Fruit fly (Drosophila melanogaster) whole organism, embryonic: ENCODE data around the gene tomb.

Experiments used
- Blimp-1 ChIP-seq: fragments of 200-800 bp; sonication (Bioruptor generic); optimal IDR thresholded peaks from 3 replicates; lab custom pipeline; 2018; ENCODE audit warnings: missing biosample characterization, missing genetic modification characterization, mild to moderate bottlenecking, moderate library complexity, missing genetic modification reagents
- CG10209 ChIP-seq: fragments of 200-800 bp; sonication (Bioruptor generic); optimal IDR thresholded peaks from 3 replicates; lab custom pipeline; 2017; ENCODE audit warnings: missing biosample characterization, mild to moderate bottlenecking, missing genetic modification characterization, missing genetic modification reagents
- CG10543 ChIP-seq: fragments of 200-800 bp; sonication (Bioruptor generic); optimal IDR thresholded peaks from 3 replicates; lab custom pipeline; 2017; ENCODE audit warnings: missing biosample characterization, mild to moderate bottlenecking, missing genetic modification characterization, moderate library complexity
- CG14441 ChIP-seq: fragments of 200-800 bp; sonication (Bioruptor generic); IDR thresholded peaks from 2 replicates; pipeline ENCODE4 v1.3.6; 2022; ENCODE audit warnings: missing biosample characterization, missing genetic modification characterization
- CG14965 ChIP-seq: fragments of 200-800 bp; sonication (Bioruptor generic); optimal IDR thresholded peaks from 2 replicates; lab custom pipeline; 2016; ENCODE audit warnings: missing biosample characterization, missing genetic modification characterization, borderline replicate concordance
- CG1832 ChIP-seq: fragments of 200-800 bp; sonication (Bioruptor generic); optimal IDR thresholded peaks from 2 replicates; lab custom pipeline; 2017; ENCODE audit warnings: missing biosample characterization, mild to moderate bottlenecking, missing genetic modification characterization, inconsistent platforms
- CG18599 ChIP-seq: fragments of 200-800 bp; sonication (Bioruptor generic); optimal IDR thresholded peaks from 3 replicates; lab custom pipeline; 2017; ENCODE audit warnings: missing biosample characterization, missing genetic modification characterization, mild to moderate bottlenecking, moderate library complexity, missing genetic modification reagents
- CG18764 ChIP-seq: fragments of 200-800 bp; sonication (Bioruptor generic); optimal IDR thresholded peaks from 3 replicates; lab custom pipeline; 2016; ENCODE audit warnings: missing biosample characterization, missing genetic modification characterization
- CG2199 ChIP-seq: fragments of 200-800 bp; sonication (Bioruptor generic); IDR thresholded peaks from 3 replicates; pipeline ENCODE4 v1.3.6; 2022; ENCODE audit warnings: missing biosample characterization, missing genetic modification characterization
- CG2678 ChIP-seq: fragments of 200-800 bp; sonication (Bioruptor generic); optimal IDR thresholded peaks from 3 replicates; lab custom pipeline; 2019; ENCODE audit warnings: missing biosample characterization, mild to moderate bottlenecking, missing genetic modification characterization, moderate library complexity
- CG31441 ChIP-seq: fragments of 200-800 bp; sonication (Bioruptor generic); IDR thresholded peaks from 2 replicates; pipeline ENCODE4 v1.3.6; 2022; ENCODE audit warnings: missing biosample characterization, missing genetic modification characterization
- CG34376 ChIP-seq: fragments of 200-800 bp; sonication (Bioruptor generic); optimal IDR thresholded peaks from 2 replicates; lab custom pipeline; 2018; ENCODE audit warnings: missing biosample characterization, mild to moderate bottlenecking, missing genetic modification characterization
- CG6683 ChIP-seq: fragments of 200-800 bp; sonication (Bioruptor generic); optimal IDR thresholded peaks from 2 replicates; lab custom pipeline; 2017; ENCODE audit warnings: missing biosample characterization, mild to moderate bottlenecking, missing genetic modification characterization, missing genetic modification reagents
- CG7928 ChIP-seq: fragments of 200-800 bp; sonication (Bioruptor generic); optimal IDR thresholded peaks from 2 replicates; lab custom pipeline; 2017; ENCODE audit warnings: missing biosample characterization, mild to moderate bottlenecking, missing genetic modification characterization
- CG7963 ChIP-seq: fragments of 200-800 bp; sonication (Bioruptor generic); IDR thresholded peaks from 3 replicates; pipeline ENCODE4 v1.3.6; 2022; ENCODE audit warnings: missing biosample characterization, missing genetic modification characterization; ENCODE audit not compliant: partially characterized antibody
- CG8478 ChIP-seq: fragments of >200 bp; optimal IDR thresholded peaks from 2 replicates; lab custom pipeline; 2018
- D ChIP-seq, 2 experiments: fragments of 200-800 bp in 1 of 2; fragments of >200 bp in 1 of 2; sonication (Bioruptor generic) in 1 of 2; optimal IDR thresholded peaks; 2 replicates in 1 of 2; 3 replicates in 1 of 2; lab custom pipeline; 2017; ENCODE audit warnings: mild to moderate bottlenecking in 1 of 2, missing biosample characterization in 1 of 2, missing genetic modification characterization in 1 of 2, missing genetic modification reagents in 1 of 2
- E2f2 ChIP-seq: fragments of 200-800 bp; sonication (Bioruptor generic); IDR thresholded peaks from 2 replicates; pipeline ENCODE4 v1.3.6; 2022; ENCODE audit warnings: missing biosample characterization, missing genetic modification characterization
- GATAe ChIP-seq: fragments of 200-800 bp; sonication (Bioruptor generic); conservative IDR thresholded peaks from 2 replicates; pipeline ENCODE4 v1.3.6; 2022; ENCODE audit warnings: missing biosample characterization, missing genetic modification characterization
- HHEX ChIP-seq: fragments of 200-800 bp; sonication (Bioruptor generic); optimal IDR thresholded peaks from 3 replicates; lab custom pipeline; 2017; ENCODE audit warnings: missing biosample characterization, mild to moderate bottlenecking, missing genetic modification characterization, missing genetic modification reagents
- Hand ChIP-seq: fragments of 200-800 bp; sonication (Bioruptor generic); optimal IDR thresholded peaks from 2 replicates; lab custom pipeline; 2017; ENCODE audit warnings: mild to moderate bottlenecking, missing biosample characterization, missing genetic modification reagents, missing genetic modification characterization
- Hsf ChIP-seq: fragments of 200-800 bp; sonication (Bioruptor generic); optimal IDR thresholded peaks from 3 replicates; lab custom pipeline; 2016; ENCODE audit warnings: missing biosample characterization, missing genetic modification characterization
- Lpt ChIP-seq: fragments of >200 bp; optimal IDR thresholded peaks from 2 replicates; lab custom pipeline; 2018; ENCODE audit warnings: missing biosample characterization, missing genetic modification characterization
- Myb ChIP-seq: fragments of 200-800 bp; sonication (Bioruptor generic); optimal IDR thresholded peaks from 2 replicates; lab custom pipeline; 2016; ENCODE audit warnings: missing biosample characterization, missing genetic modification characterization
- NC2β ChIP-seq: fragments of 200-800 bp; sonication (Bioruptor generic); optimal IDR thresholded peaks from 2 replicates; lab custom pipeline; 2016; ENCODE audit warnings: missing biosample characterization, missing genetic modification characterization
- Oli ChIP-seq: fragments of 200-800 bp; sonication (Bioruptor generic); optimal IDR thresholded peaks from 2 replicates; lab custom pipeline; 2018; ENCODE audit warnings: missing biosample characterization, mild to moderate bottlenecking, missing genetic modification characterization, moderate library complexity
- Six4 ChIP-seq: fragments of 200-800 bp; sonication (Bioruptor generic); optimal IDR thresholded peaks from 2 replicates; lab custom pipeline; 2016; ENCODE audit warnings: missing biosample characterization, missing genetic modification characterization
- Sry-β ChIP-seq: fragments of 200-800 bp; sonication (Bioruptor generic); optimal IDR thresholded peaks from 2 replicates; lab custom pipeline; 2018; ENCODE audit warnings: missing biosample characterization, mild to moderate bottlenecking, missing genetic modification characterization, moderate library complexity
- TFAM ChIP-seq: fragments of 200-800 bp; sonication (Bioruptor generic); optimal IDR thresholded peaks from 2 replicates; lab custom pipeline; 2017; ENCODE audit warnings: missing biosample characterization, missing genetic modification characterization, inconsistent platforms
- al ChIP-seq: fragments of 200-800 bp; sonication (Bioruptor generic); IDR thresholded peaks from 2 replicates; pipeline ENCODE4 v1.3.6; 2022; ENCODE audit warnings: missing biosample characterization, missing genetic modification characterization
- aop ChIP-seq: fragments of 200-800 bp; sonication (Bioruptor generic); IDR thresholded peaks from 2 replicates; pipeline ENCODE4 v1.3.6; 2022; ENCODE audit warnings: missing biosample characterization, missing genetic modification characterization
- bab2 ChIP-seq: fragments of 200-800 bp; sonication (Bioruptor generic); optimal IDR thresholded peaks from 2 replicates; lab custom pipeline; 2016; ENCODE audit warnings: missing biosample characterization, missing genetic modification characterization
- cg ChIP-seq: fragments of 200-800 bp; sonication (Bioruptor generic); optimal IDR thresholded peaks from 3 replicates; lab custom pipeline; 2019; ENCODE audit warnings: missing biosample characterization, mild to moderate bottlenecking, missing genetic modification characterization, moderate library complexity
- dmrt99B ChIP-seq: fragments of 200-800 bp; sonication (Bioruptor generic); optimal IDR thresholded peaks from 2 replicates; lab custom pipeline; 2018; ENCODE audit warnings: missing biosample characterization, mild to moderate bottlenecking, missing genetic modification characterization, moderate library complexity
- dpn ChIP-seq, 2 experiments: fragments of 200-800 bp; sonication (Bioruptor generic); optimal IDR thresholded peaks; 3 replicates each; lab custom pipeline; 2016; ENCODE audit warnings: missing biosample characterization in 2 of 2, missing genetic modification characterization in 2 of 2
- gcm2 ChIP-seq: fragments of 200-800 bp; sonication (Bioruptor generic); optimal IDR thresholded peaks from 2 replicates; lab custom pipeline; 2016; ENCODE audit warnings: missing biosample characterization, missing genetic modification characterization
- gem ChIP-seq: fragments of 200-800 bp; sonication (Bioruptor generic); optimal IDR thresholded peaks from 2 replicates; lab custom pipeline; 2019; ENCODE audit warnings: missing biosample characterization, mild to moderate bottlenecking, missing genetic modification characterization, moderate library complexity
- ken ChIP-seq: fragments of 200-800 bp; sonication (Bioruptor generic); IDR thresholded peaks from 3 replicates; pipeline ENCODE4 v1.3.6; 2022; ENCODE audit warnings: missing biosample characterization, missing genetic modification characterization
- oc ChIP-seq: fragments of 200-800 bp; sonication (Bioruptor generic); optimal IDR thresholded peaks from 2 replicates; lab custom pipeline; 2018; ENCODE audit warnings: missing biosample characterization, mild to moderate bottlenecking, missing genetic modification characterization, moderate library complexity
- odd ChIP-seq: fragments of 200-800 bp; sonication (Bioruptor generic); optimal IDR thresholded peaks from 2 replicates; lab custom pipeline; 2017; ENCODE audit warnings: missing biosample characterization, mild to moderate bottlenecking, missing genetic modification characterization
- peb ChIP-seq: fragments of 200-800 bp; sonication (Bioruptor generic); IDR thresholded peaks from 2 replicates; pipeline ENCODE4 v1.3.6; 2022; ENCODE audit warnings: missing biosample characterization, missing genetic modification characterization
- pho ChIP-seq: fragments of 200-800 bp; sonication (Bioruptor generic); optimal IDR thresholded peaks from 2 replicates; lab custom pipeline; 2016; ENCODE audit warnings: missing biosample characterization, missing genetic modification characterization
- phol ChIP-seq: fragments of 200-800 bp; sonication (Bioruptor generic); optimal IDR thresholded peaks from 3 replicates; lab custom pipeline; 2018; ENCODE audit warnings: missing biosample characterization, mild to moderate bottlenecking, missing genetic modification characterization, moderate library complexity
- ranshi ChIP-seq: fragments of 200-800 bp; sonication (Bioruptor generic); IDR thresholded peaks from 2 replicates; pipeline ENCODE4 v1.3.6; 2022; ENCODE audit warnings: missing biosample characterization, missing genetic modification characterization
- rib ChIP-seq: fragments of 200-800 bp; sonication (Bioruptor generic); IDR thresholded peaks from 2 replicates; pipeline ENCODE4 v1.3.6; 2022; ENCODE audit warnings: missing biosample characterization, missing genetic modification characterization
- scrt ChIP-seq: fragments of 200-800 bp; sonication (Bioruptor generic); optimal IDR thresholded peaks from 2 replicates; lab custom pipeline; 2018; ENCODE audit warnings: missing biosample characterization, mild to moderate bottlenecking, missing genetic modification characterization, moderate library complexity
- sim ChIP-seq: fragments of 200-800 bp; sonication (Bioruptor generic); IDR thresholded peaks from 2 replicates; pipeline ENCODE4 v1.3.6; 2022; ENCODE audit warnings: missing biosample characterization, missing genetic modification characterization
- toy ChIP-seq: fragments of 200-800 bp; sonication (Bioruptor generic); IDR thresholded peaks from 2 replicates; pipeline ENCODE4 v1.3.6; 2022; ENCODE audit warnings: missing biosample characterization, missing genetic modification characterization
- tx ChIP-seq: fragments of 200-800 bp; sonication (Bioruptor generic); optimal IDR thresholded peaks from 2 replicates; lab custom pipeline; 2016; ENCODE audit warnings: missing biosample characterization, missing genetic modification characterization
- unpg ChIP-seq: fragments of 200-800 bp; sonication (Bioruptor generic); optimal IDR thresholded peaks from 3 replicates; lab custom pipeline; 2018; ENCODE audit warnings: missing biosample characterization, mild to moderate bottlenecking, missing genetic modification characterization, moderate library complexity
- vnd ChIP-seq: fragments of 200-800 bp; sonication (Bioruptor generic); IDR thresholded peaks from 3 replicates; pipeline ENCODE4 v1.3.6; 2022; ENCODE audit warnings: missing biosample characterization, missing genetic modification characterization; ENCODE audit not compliant: partially characterized antibody

The tomb gene

DNA sequence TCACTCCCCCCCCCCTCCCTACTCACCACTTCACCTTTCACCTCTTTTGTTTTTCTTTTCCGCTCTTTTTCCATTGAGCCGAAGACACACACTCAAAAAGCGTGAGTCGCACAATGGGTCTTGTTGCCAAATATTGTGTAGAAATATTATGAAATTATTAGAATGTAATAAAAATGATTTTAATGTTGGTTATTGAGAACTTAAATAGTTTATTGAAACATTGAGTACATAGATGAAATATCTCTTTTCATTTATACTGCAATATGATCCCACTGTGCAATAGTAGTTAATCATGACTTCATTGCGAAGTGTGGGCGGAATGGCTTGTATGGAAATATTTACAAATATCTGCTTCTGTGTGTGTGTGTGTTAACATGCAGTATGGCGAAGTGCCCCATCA lies 30.5 kb upstream of the tomb start (continued):
- no peak for TF ChIP-seq aop (GFP tag; lab: Robert Waterston, UW)
- TF ChIP-seq CG18599 (GFP tag; lab: Kevin White, UChicago) = no peak
- no peak for TF ChIP-seq Lpt (GFP tag; lab: Kevin White, UChicago)
- TF ChIP-seq gem (tag; lab: Kevin White, UChicago) = peak; percentile 41
- no peak for TF ChIP-seq CG14965 (GFP tag; lab: Kevin White, UChicago)
- TF ChIP-seq unpg (GFP tag; lab: Kevin White, UChicago) = peak; percentile 30
- no peak for TF ChIP-seq CG10209 (GFP tag; lab: Kevin White, UChicago)
- no peak for TF ChIP-seq odd
- TF ChIP-seq CG2678 (tag; lab: Kevin White, UChicago) = peak; percentile 20
- TF ChIP-seq cg (GFP tag; lab: Kevin White, UChicago) = no peak
- TF ChIP-seq CG2199 (GFP tag; lab: Robert Waterston, UW) = no peak
- 0 out of 2 replicates have a peak, but pooled peaks have one; percentile 34 for TF ChIP-seq CG14441 (GFP tag; lab: Robert Waterston, UW)
- peak; percentile 38; the same call in 1 of the 2 replicates for TF ChIP-seq ranshi
- TF ChIP-seq scrt (GFP tag; lab: Kevin White, UChicago) = no peak
- no peak for TF ChIP-seq CG7928 (GFP tag; lab: Kevin White, UChicago)
- TF ChIP-seq CG8478 (lab: Kevin White, UChicago) = no peak
- TF ChIP-seq peb (GFP tag; lab: Robert Waterston, UW) = no peak
- TF ChIP-seq oc (tag; lab: Kevin White, UChicago) = no peak
- TF ChIP-seq Hsf (GFP tag; lab: Kevin White, UChicago) = no peak
- TF ChIP-seq toy (GFP tag; lab: Robert Waterston, UW) = no peak
- no peak for TF ChIP-seq D (optimal IDR thresholded peaks at IDR 0.05; lab: Kevin White, UChicago)
- no peak for TF ChIP-seq D (GFP tag; optimal IDR thresholded peaks at IDR 0.05; lab: Kevin White, UChicago)
- no peak for TF ChIP-seq ken (GFP tag; lab: Robert Waterston, UW)
- TF ChIP-seq dpn (GFP tag; optimal IDR thresholded peaks at IDR 0.05; lab: Kevin White, UChicago) = no peak
- TF ChIP-seq vnd (GFP tag; lab: Robert Waterston, UW) = no peak
- no peak for TF ChIP-seq HHEX (GFP tag; lab: Kevin White, UChicago)
- TF ChIP-seq CG7963 (GFP tag; lab: Robert Waterston, UW) = no peak
- TF ChIP-seq CG18764 = no peak
- TF ChIP-seq Blimp-1 (GFP tag; lab: Kevin White, UChicago) = no peak
- TF ChIP-seq gcm2 (GFP tag; lab: Kevin White, UChicago) = no peak
- no peak for TF ChIP-seq Six4 (GFP tag; lab: Kevin White, UChicago)
- TF ChIP-seq dmrt99B (tag; lab: Kevin White, UChicago) = peak; percentile 34
- TF ChIP-seq sim = no peak
- no peak for TF ChIP-seq CG6683 (GFP tag; lab: Kevin White, UChicago)
- no peak for TF ChIP-seq al (GFP tag; lab: Robert Waterston, UW)
- TF ChIP-seq CG10543 (GFP tag; lab: Kevin White, UChicago) = no peak
- TF ChIP-seq CG1832 = no peak
- peak; percentile 4 for TF ChIP-seq phol (tag; lab: Kevin White, UChicago)
- TF ChIP-seq Hand = no peak
- no peak for TF ChIP-seq pho (GFP tag; lab: Kevin White, UChicago)
- TF ChIP-seq rib (GFP tag; lab: Robert Waterston, UW) = no peak
- TF ChIP-seq NC2β (GFP tag; lab: Kevin White, UChicago) = no peak
- TF ChIP-seq bab2 = no peak
- TF ChIP-seq E2f2 (GFP tag; lab: Robert Waterston, UW) = no peak; the same call in 1 of the 2 replicates
- no peak for TF ChIP-seq tx
- TF ChIP-seq Sry-β (GFP tag; lab: Kevin White, UChicago) = no peak
- no peak for TF ChIP-seq Myb
- 0 out of 2 replicates have a peak, but pooled peaks have one; percentile 11 for TF ChIP-seq CG31441
- no peak for TF ChIP-seq TFAM (GFP tag; lab: Kevin White, UChicago)
- TF ChIP-seq GATAe (GFP tag; lab: Robert Waterston, UW) = no peak
- TF ChIP-seq CG34376 (GFP tag; lab: Kevin White, UChicago) = no peak
- peak; percentile 7 for TF ChIP-seq Oli (tag; lab: Kevin White, UChicago)
